Fruit fly (Drosophila melanogaster) whole organism, embryonic: ENCODE data around the gene CG17121.
A peak's percentile ranks its signal among the peaks of the same experiment; 100 is the strongest.

ENCODE experiments used
- ATbp ChIP-seq: fragments of 200-800 bp; sonication (Bioruptor generic); optimal IDR thresholded peaks from 2 replicates; lab custom pipeline; 2017; ENCODE audit warnings: missing biosample characterization, mild to moderate bottlenecking, missing genetic modification characterization, missing genetic modification reagents
- Bdp1 ChIP-seq: fragments of 200-800 bp; sonication (Bioruptor generic); optimal IDR thresholded peaks from 3 replicates; lab custom pipeline; 2016; ENCODE audit warnings: missing biosample characterization, missing genetic modification characterization
- CG10321 ChIP-seq: fragments of 200-800 bp; sonication (Bioruptor generic); IDR thresholded peaks from 2 replicates; pipeline ENCODE4 v1.3.6; 2022; ENCODE audit warnings: missing biosample characterization, missing genetic modification characterization
- CG10366 ChIP-seq: fragments of 200-800 bp; sonication (Bioruptor generic); IDR thresholded peaks from 2 replicates; pipeline ENCODE4 v1.3.6; 2022; ENCODE audit warnings: missing biosample characterization, missing genetic modification characterization
- CG10462 ChIP-seq: fragments of 200-800 bp; sonication (Bioruptor generic); optimal IDR thresholded peaks from 2 replicates; lab custom pipeline; 2016; ENCODE audit warnings: missing biosample characterization, missing genetic modification characterization
- CG10543 ChIP-seq: fragments of 200-800 bp; sonication (Bioruptor generic); optimal IDR thresholded peaks from 3 replicates; lab custom pipeline; 2017; ENCODE audit warnings: missing biosample characterization, mild to moderate bottlenecking, missing genetic modification characterization, moderate library complexity
- CG15601 ChIP-seq: fragments of 200-800 bp; sonication (Bioruptor generic); optimal IDR thresholded peaks from 3 replicates; lab custom pipeline; 2019; ENCODE audit warnings: missing biosample characterization, mild to moderate bottlenecking, missing genetic modification characterization, moderate library complexity
- CG1602 ChIP-seq: fragments of 200-800 bp; sonication (Bioruptor generic); optimal IDR thresholded peaks from 3 replicates; lab custom pipeline; 2016; ENCODE audit warnings: missing biosample characterization, missing genetic modification characterization
- CG16815 ChIP-seq: fragments of 200-800 bp; sonication (Bioruptor generic); optimal IDR thresholded peaks from 3 replicates; lab custom pipeline; 2017; ENCODE audit warnings: missing biosample characterization, mild to moderate bottlenecking, missing genetic modification characterization
- CG17385 ChIP-seq: fragments of 200-800 bp; sonication (Bioruptor generic); optimal IDR thresholded peaks from 3 replicates; lab custom pipeline; 2018; ENCODE audit warnings: missing biosample characterization, mild to moderate bottlenecking, missing genetic modification characterization
- CG17802 ChIP-seq: fragments of 200-800 bp; sonication (Bioruptor generic); optimal IDR thresholded peaks from 2 replicates; lab custom pipeline; 2018; ENCODE audit warnings: missing biosample characterization, mild to moderate bottlenecking, missing genetic modification characterization, moderate library complexity
- CG2129 ChIP-seq: fragments of 200-800 bp; sonication (Bioruptor generic); IDR thresholded peaks from 2 replicates; pipeline ENCODE4 v1.3.6; 2022; ENCODE audit warnings: missing biosample characterization, missing genetic modification characterization; ENCODE audit not compliant: partially characterized antibody
- CG2712 ChIP-seq: fragments of 200-800 bp; optimal IDR thresholded peaks from 3 replicates; lab custom pipeline; 2019; ENCODE audit warnings: missing biosample characterization, mild to moderate bottlenecking, missing genetic modification characterization, moderate library complexity
- CG31365 ChIP-seq: fragments of 200-800 bp; sonication (Bioruptor generic); optimal IDR thresholded peaks from 2 replicates; lab custom pipeline; 2018; ENCODE audit warnings: missing biosample characterization, mild to moderate bottlenecking, missing genetic modification characterization
- CG3407 ChIP-seq: fragments of 200-800 bp; sonication (Bioruptor generic); optimal IDR thresholded peaks from 2 replicates; lab custom pipeline; 2018; ENCODE audit warnings: missing biosample characterization, mild to moderate bottlenecking, missing genetic modification characterization
- CG3847 ChIP-seq: fragments of 200-800 bp; sonication (Bioruptor generic); IDR thresholded peaks from 2 replicates; pipeline ENCODE4 v1.3.6; 2022; ENCODE audit warnings: missing biosample characterization, missing genetic modification characterization
- CG4854 ChIP-seq: fragments of 200-800 bp; sonication (Bioruptor generic); optimal IDR thresholded peaks from 2 replicates; lab custom pipeline; 2016; ENCODE audit warnings: missing biosample characterization, missing genetic modification characterization, inconsistent platforms
- CG8359 ChIP-seq: fragments of 200-800 bp; sonication (Bioruptor generic); optimal IDR thresholded peaks from 2 replicates; lab custom pipeline; 2017; ENCODE audit warnings: missing biosample characterization, mild to moderate bottlenecking, missing genetic modification characterization, borderline replicate concordance
- CG8765 ChIP-seq: fragments of 200-800 bp; sonication (Bioruptor generic); IDR thresholded peaks from 2 replicates; pipeline ENCODE4 v1.3.6; 2022; ENCODE audit warnings: missing biosample characterization, missing genetic modification characterization
- CG8944 ChIP-seq: fragments of 200-800 bp; sonication (Bioruptor generic); optimal IDR thresholded peaks from 3 replicates; lab custom pipeline; 2016; ENCODE audit warnings: missing biosample characterization, missing genetic modification characterization
- Dad ChIP-seq: fragments of 200-800 bp; sonication (Bioruptor generic); optimal IDR thresholded peaks from 3 replicates; lab custom pipeline; 2016; ENCODE audit warnings: missing biosample characterization, missing genetic modification characterization
- Doc2 ChIP-seq: fragments of 200-800 bp; sonication (Bioruptor generic); IDR thresholded peaks from 2 replicates; pipeline ENCODE4 v1.3.6; 2022; ENCODE audit warnings: missing biosample characterization, missing genetic modification characterization
- Dref ChIP-seq: fragments of 200-800 bp; sonication (Bioruptor generic); IDR thresholded peaks from 2 replicates; pipeline ENCODE4 v1.3.6; 2022; ENCODE audit warnings: missing biosample characterization, missing genetic modification characterization
- HLH54F ChIP-seq: fragments of 200-800 bp; sonication (Bioruptor generic); optimal IDR thresholded peaks from 3 replicates; lab custom pipeline; 2016; ENCODE audit warnings: missing biosample characterization, missing genetic modification characterization
- Hey ChIP-seq: fragments of 200-800 bp; sonication (Bioruptor generic); optimal IDR thresholded peaks from 3 replicates; lab custom pipeline; 2018; ENCODE audit warnings: missing biosample characterization, mild to moderate bottlenecking, missing genetic modification characterization
- Hmr ChIP-seq: fragments of 200-800 bp; sonication (Bioruptor generic); optimal IDR thresholded peaks from 3 replicates; lab custom pipeline; 2017; ENCODE audit warnings: mild to moderate bottlenecking, missing biosample characterization, missing genetic modification reagents, missing genetic modification characterization
- Hsf ChIP-seq: fragments of 200-800 bp; sonication (Bioruptor generic); optimal IDR thresholded peaks from 3 replicates; lab custom pipeline; 2016; ENCODE audit warnings: missing biosample characterization, missing genetic modification characterization
- Ptx1 ChIP-seq: fragments of 200-800 bp; sonication (Bioruptor generic); IDR thresholded peaks from 2 replicates; pipeline ENCODE4 v1.3.6; 2022; ENCODE audit warnings: missing biosample characterization, missing genetic modification characterization
- Six4 ChIP-seq: fragments of 200-800 bp; sonication (Bioruptor generic); optimal IDR thresholded peaks from 2 replicates; lab custom pipeline; 2016; ENCODE audit warnings: missing biosample characterization, missing genetic modification characterization
- Sry-β ChIP-seq: fragments of 200-800 bp; sonication (Bioruptor generic); optimal IDR thresholded peaks from 2 replicates; lab custom pipeline; 2018; ENCODE audit warnings: missing biosample characterization, mild to moderate bottlenecking, missing genetic modification characterization, moderate library complexity
- Xrp1 ChIP-seq: fragments of 200-800 bp; sonication (Bioruptor generic); IDR thresholded peaks from 2 replicates; pipeline ENCODE4 v1.3.6; 2022; ENCODE audit warnings: missing biosample characterization, missing genetic modification characterization
- abd-A ChIP-seq: fragments of 200-800 bp; sonication (Bioruptor generic); optimal IDR thresholded peaks from 3 replicates; lab custom pipeline; 2019; ENCODE audit warnings: missing biosample characterization, mild to moderate bottlenecking, missing genetic modification characterization, moderate library complexity
- bigmax ChIP-seq: fragments of 200-800 bp; sonication (Bioruptor generic); optimal IDR thresholded peaks from 2 replicates; lab custom pipeline; 2018; ENCODE audit warnings: missing biosample characterization, mild to moderate bottlenecking, missing genetic modification characterization
- cg ChIP-seq: fragments of 200-800 bp; sonication (Bioruptor generic); optimal IDR thresholded peaks from 3 replicates; lab custom pipeline; 2019; ENCODE audit warnings: missing biosample characterization, mild to moderate bottlenecking, missing genetic modification characterization, moderate library complexity
- chn ChIP-seq: fragments of 200-800 bp; sonication (Bioruptor generic); optimal IDR thresholded peaks from 2 replicates; lab custom pipeline; 2016; ENCODE audit warnings: missing biosample characterization, missing genetic modification characterization
- corto ChIP-seq: fragments of 200-800 bp; sonication (Bioruptor generic); optimal IDR thresholded peaks from 2 replicates; lab custom pipeline; 2016; ENCODE audit warnings: missing biosample characterization, mild to moderate bottlenecking, missing genetic modification characterization, moderate library complexity
- crc ChIP-seq: fragments of 200-800 bp; sonication (Bioruptor generic); optimal IDR thresholded peaks from 2 replicates; lab custom pipeline; 2016; ENCODE audit warnings: missing biosample characterization, missing genetic modification characterization
- crp ChIP-seq, 2 experiments: fragments of 200-800 bp; sonication (Bioruptor generic); optimal IDR thresholded peaks; 2 replicates in 1 of 2; 3 replicates in 1 of 2; lab custom pipeline; 2017; ENCODE audit warnings: missing biosample characterization in 2 of 2, missing genetic modification characterization in 2 of 2, mild to moderate bottlenecking in 1 of 2, moderate library complexity in 1 of 2
- dan ChIP-seq: fragments of 200-800 bp; sonication (Bioruptor generic); IDR thresholded peaks from 2 replicates; pipeline ENCODE4 v1.3.6; 2022; ENCODE audit warnings: missing biosample characterization, missing genetic modification characterization
- dm ChIP-seq: fragments of 200-800 bp; sonication (Bioruptor generic); optimal IDR thresholded peaks from 3 replicates; lab custom pipeline; 2016; ENCODE audit warnings: missing biosample characterization, missing genetic modification characterization
- emc ChIP-seq: fragments of 200-800 bp; sonication (Bioruptor generic); optimal IDR thresholded peaks from 2 replicates; lab custom pipeline; 2016; ENCODE audit warnings: missing biosample characterization, missing genetic modification characterization
- fru ChIP-seq: fragments of >200 bp; optimal IDR thresholded peaks from 2 replicates; lab custom pipeline; 2017
- gsb ChIP-seq: fragments of 200-800 bp; sonication (Bioruptor generic); IDR thresholded peaks from 2 replicates; pipeline ENCODE4 v1.3.6; 2022; ENCODE audit warnings: missing biosample characterization, missing genetic modification characterization
- hbn ChIP-seq: fragments of 200-800 bp; sonication (Bioruptor generic); IDR thresholded peaks from 2 replicates; pipeline ENCODE4 v1.3.6; 2022; ENCODE audit warnings: missing biosample characterization, missing genetic modification characterization; ENCODE audit not compliant: partially characterized antibody
- ken ChIP-seq: fragments of 200-800 bp; sonication (Bioruptor generic); IDR thresholded peaks from 3 replicates; pipeline ENCODE4 v1.3.6; 2022; ENCODE audit warnings: missing biosample characterization, missing genetic modification characterization
- lilli ChIP-seq: fragments of 200-800 bp; sonication (Bioruptor generic); optimal IDR thresholded peaks from 3 replicates; lab custom pipeline; 2016; ENCODE audit warnings: missing biosample characterization, missing genetic modification characterization
- oc ChIP-seq: fragments of 200-800 bp; sonication (Bioruptor generic); optimal IDR thresholded peaks from 2 replicates; lab custom pipeline; 2018; ENCODE audit warnings: missing biosample characterization, mild to moderate bottlenecking, missing genetic modification characterization, moderate library complexity
- pita ChIP-seq: fragments of 200-800 bp; sonication (Bioruptor generic); optimal IDR thresholded peaks from 2 replicates; lab custom pipeline; 2017; ENCODE audit warnings: missing biosample characterization, mild to moderate bottlenecking, missing genetic modification characterization
- pum ChIP-seq: fragments of 200-800 bp; sonication (Bioruptor generic); optimal IDR thresholded peaks from 2 replicates; lab custom pipeline; 2016; ENCODE audit warnings: missing biosample characterization, missing genetic modification characterization
- schlank ChIP-seq: fragments of 200-800 bp; sonication (Bioruptor generic); optimal IDR thresholded peaks from 2 replicates; lab custom pipeline; 2018; ENCODE audit warnings: missing biosample characterization, mild to moderate bottlenecking, missing genetic modification characterization
- trh ChIP-seq: fragments of 200-800 bp; sonication (Bioruptor generic); optimal IDR thresholded peaks from 2 replicates; lab custom pipeline; 2016; ENCODE audit warnings: missing biosample characterization, missing genetic modification characterization
- vfl ChIP-seq: fragments of 200-800 bp; sonication (Bioruptor generic); optimal IDR thresholded peaks from 2 replicates; lab custom pipeline; 2016; ENCODE audit warnings: missing biosample characterization, missing genetic modification characterization

The CG17121 gene

DNA sequence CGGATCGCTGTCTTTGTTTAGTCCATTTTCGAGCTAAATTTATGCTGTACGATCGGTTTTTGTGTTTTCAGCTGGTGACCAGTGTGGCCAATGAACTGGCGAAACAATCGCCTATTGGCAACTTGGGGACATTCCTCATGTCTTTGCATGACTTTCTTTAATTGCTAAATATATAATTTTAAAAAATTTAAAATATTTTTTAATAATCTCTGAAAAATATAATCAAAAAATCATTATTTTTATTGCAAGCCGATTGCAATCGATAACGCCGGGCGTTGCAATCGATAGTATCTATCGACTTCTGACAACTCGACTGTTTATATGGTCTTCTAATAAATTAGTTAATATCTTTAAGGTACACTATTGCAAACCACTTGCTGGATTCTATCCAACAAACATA lies 13.2 kb upstream of the CG17121 start, which contains the start of the genes sav and Ublcp1 (continued):
- peak; percentile 6 for TF ChIP-seq Hmr (GFP tag; lab: Kevin White, UChicago)
- no peak for TF ChIP-seq CG10366 (GFP tag; lab: Robert Waterston, UW)
- peak; percentile 92 for TF ChIP-seq CG2129 (GFP tag; lab: Robert Waterston, UW)
- no peak for TF ChIP-seq bigmax (GFP tag; lab: Kevin White, UChicago)
- TF ChIP-seq CG4854 (GFP tag; lab: Kevin White, UChicago): no peak
- no peak for TF ChIP-seq emc
- TF ChIP-seq CG8765: no peak
- TF ChIP-seq HLH54F (GFP tag; lab: Kevin White, UChicago): no peak
- no peak for TF ChIP-seq cg (GFP tag; lab: Kevin White, UChicago)
- 0 out of 2 replicates have a peak, but pooled peaks have one; percentile 16 for TF ChIP-seq CG3847 (GFP tag; lab: Robert Waterston, UW)
- no peak for TF ChIP-seq schlank (tag; lab: Kevin White, UChicago)
- no peak for TF ChIP-seq ken (GFP tag; lab: Robert Waterston, UW)
- no peak for TF ChIP-seq trh (GFP tag; lab: Kevin White, UChicago)
- peak; percentile 27 for TF ChIP-seq lilli (GFP tag; lab: Kevin White, UChicago)
- 0 out of 2 replicates have a peak, but pooled peaks have one; percentile 7 for TF ChIP-seq Ptx1
- TF ChIP-seq CG1602: peak; percentile 19
- TF ChIP-seq Bdp1 (GFP tag; lab: Kevin White, UChicago): no peak
- no peak for TF ChIP-seq Hey (tag; lab: Kevin White, UChicago)
- no peak for TF ChIP-seq oc (tag; lab: Kevin White, UChicago)
- TF ChIP-seq CG31365 (tag; lab: Kevin White, UChicago): no peak
- no peak for TF ChIP-seq Sry-β (GFP tag; lab: Kevin White, UChicago)
- TF ChIP-seq Xrp1 (GFP tag; lab: Robert Waterston, UW): no peak; the same call in 1 of the 2 replicates
- no peak for TF ChIP-seq dan
- no peak for TF ChIP-seq CG8944 (GFP tag; lab: Kevin White, UChicago)
- TF ChIP-seq CG3407: no peak
- TF ChIP-seq CG16815 (GFP tag; lab: Kevin White, UChicago): no peak
- TF ChIP-seq corto (GFP tag; lab: Kevin White, UChicago): no peak
- TF ChIP-seq Dref (GFP tag; lab: Robert Waterston, UW): peak; percentile 82
- peak; percentile 61 for TF ChIP-seq CG2712 (tag; lab: Kevin White, UChicago)
- no peak for TF ChIP-seq CG10321 (GFP tag; lab: Robert Waterston, UW)
- TF ChIP-seq pum (GFP tag; lab: Kevin White, UChicago): no peak
- TF ChIP-seq CG8359: no peak
- TF ChIP-seq Dad: no peak
- TF ChIP-seq crc (GFP tag; lab: Kevin White, UChicago): no peak
- peak; percentile 6 for TF ChIP-seq chn (GFP tag; lab: Kevin White, UChicago)
- TF ChIP-seq CG15601 (tag; lab: Kevin White, UChicago): no peak
- no peak for TF ChIP-seq CG10543 (GFP tag; lab: Kevin White, UChicago)
- TF ChIP-seq fru (lab: Kevin White, UChicago): no peak
- TF ChIP-seq CG17385: no peak
- peak; percentile 88 for TF ChIP-seq hbn
- TF ChIP-seq pita (GFP tag; lab: Kevin White, UChicago): no peak
- TF ChIP-seq crp (GFP tag; optimal IDR thresholded peaks at IDR 0.05; lab: Kevin White, UChicago): peak in 1 of 2 experiments; percentile 76
- TF ChIP-seq Hsf: no peak
- no peak for TF ChIP-seq dm (GFP tag; lab: Kevin White, UChicago)
- no peak for TF ChIP-seq Six4
- TF ChIP-seq ATbp: no peak
- TF ChIP-seq abd-A (tag; lab: Kevin White, UChicago): no peak
- no peak for TF ChIP-seq CG17802 (tag; lab: Kevin White, UChicago)
- no peak for TF ChIP-seq Doc2 (GFP tag; lab: Robert Waterston, UW)
- no peak for TF ChIP-seq vfl
- peak; percentile 12 for TF ChIP-seq CG10462 (GFP tag; lab: Kevin White, UChicago)
- TF ChIP-seq gsb (GFP tag; lab: Robert Waterston, UW): no peak
